Fruit fly (Drosophila melanogaster) S2 (cell line): ENCODE measurements around the gene Acbp5.

Experiments
- CG8478 ChIP-seq: fragments of >200 bp; optimal IDR thresholded peaks from 2 replicates; lab custom pipeline; 2018
- CTCF ChIP-seq, 2 experiments: fragments of >200 bp; optimal IDR thresholded peaks; 2 replicates each; lab custom pipeline; 2018

DNA sequence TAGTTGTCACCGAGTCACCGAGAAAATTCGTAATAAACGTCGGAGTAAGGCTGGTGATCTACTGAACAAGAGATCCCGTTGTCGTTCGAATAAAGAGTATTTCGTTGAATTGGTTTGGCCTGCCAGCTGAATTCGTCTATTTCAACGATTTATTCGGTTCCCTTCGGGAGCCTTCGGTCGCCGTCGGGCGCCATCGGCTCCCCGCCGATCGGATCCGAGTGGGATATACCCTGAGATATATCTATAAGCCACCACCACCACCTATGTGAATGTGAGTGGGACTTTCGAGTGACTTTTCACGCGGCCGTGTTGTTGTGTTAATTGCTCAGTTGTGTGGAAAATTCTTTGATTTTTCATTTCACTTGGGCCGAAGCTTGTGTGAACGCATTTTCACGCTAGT lies 43.1 kb downstream of the Acbp5 start, which contains the start of gene Prm:
- no peak for TF ChIP-seq CG8478
- TF ChIP-seq CTCF (optimal IDR thresholded peaks at IDR 0.05; lab: Kevin White, UChicago) = no peak
